Worm (Caenorhabditis elegans): Measurements from ENCODE around the gene nhr-189.

The nhr-189 gene

DNA sequence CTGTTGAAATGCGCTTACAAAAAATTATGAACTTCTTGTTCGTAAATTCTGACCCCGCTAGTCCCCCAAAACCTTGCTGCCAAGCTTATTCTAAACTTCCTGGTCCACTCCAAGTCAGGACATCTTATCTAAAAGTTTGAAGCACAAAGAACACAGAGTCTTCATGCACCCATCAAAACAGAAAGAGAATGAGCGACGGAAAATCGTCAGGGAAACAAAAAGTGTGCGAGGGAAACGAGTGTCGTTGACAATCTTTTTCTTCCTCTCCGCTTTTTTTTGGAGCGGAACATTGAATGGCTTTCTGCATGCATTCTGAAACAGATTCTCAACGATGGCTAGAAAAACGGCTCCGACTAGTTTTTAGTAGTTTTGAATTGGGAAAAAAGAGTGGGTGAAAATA lies 34.9 kb downstream of the nhr-189 start:
- TF ChIP-seq nhr-90 (tag; optimal IDR thresholded peaks at IDR 0.05) (no peak), Y53F4B.3 (GFP tag; IDR thresholded peaks at IDR 0.05) (no peak), zfh-2 (GFP tag; conservative IDR thresholded peaks at IDR 0.05) (no peak), snpc-1.3 (tag; optimal IDR thresholded peaks at IDR 0.05; ENCODE audit: insufficient read depth) (no peak), madf-8 (GFP tag; conservative IDR thresholded peaks at IDR 0.05) (no peak), egl-18 (GFP tag; IDR thresholded peaks at IDR 0.05) (no peak), ets-4 (GFP tag; optimal IDR thresholded peaks at IDR 0.05) (no peak), let-526 (GFP tag; IDR thresholded peaks at IDR 0.05) (no peak), egrh-3 (GFP tag; IDR thresholded peaks at IDR 0.05) (no peak), Y53G8AR.9 (GFP tag; conservative IDR thresholded peaks at IDR 0.05) (no peak), C17E4.6 (GFP tag; IDR thresholded peaks at IDR 0.05) (no peak), ZK185.1 (tag; optimal IDR thresholded peaks at IDR 0.05; ENCODE audit: poor library complexity, severe bottlenecking) (no peak), nfyb-1 (GFP tag; IDR thresholded peaks at IDR 0.05) (no peak), ztf-25 (GFP tag; IDR thresholded peaks at IDR 0.05) (no peak), ztf-28 (GFP tag; IDR thresholded peaks at IDR 0.05) (no peak), repo-1 (tag; optimal IDR thresholded peaks at IDR 0.05) (no peak)

DNA sequence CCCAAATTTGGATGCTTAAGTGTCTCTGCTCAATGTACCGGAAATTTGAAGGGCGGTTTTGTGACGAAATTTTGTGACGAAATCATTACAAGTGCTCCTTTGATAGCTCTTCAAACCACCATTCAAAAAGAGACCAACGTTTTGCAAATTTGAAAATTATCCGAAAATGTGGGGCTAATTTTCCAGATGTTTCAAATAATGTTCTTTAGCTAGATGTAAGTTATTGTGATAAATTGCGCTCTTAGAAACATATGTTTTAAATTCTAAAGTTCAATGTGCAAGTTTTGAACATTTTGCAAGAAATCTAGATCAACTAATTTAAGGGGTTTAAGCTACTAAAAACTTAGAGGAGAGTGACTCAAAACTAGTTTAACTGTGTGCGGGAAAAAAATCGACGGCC lies 39.2 kb downstream of the nhr-189 start:
- TF ChIP-seq ztf-28 (GFP tag; IDR thresholded peaks at IDR 0.05): no peak
- TF ChIP-seq cebp-1 (GFP tag; IDR thresholded peaks at IDR 0.05): no peak
- TF ChIP-seq cebp-1 (tag; optimal IDR thresholded peaks at IDR 0.05): peak; percentile 27

DNA sequence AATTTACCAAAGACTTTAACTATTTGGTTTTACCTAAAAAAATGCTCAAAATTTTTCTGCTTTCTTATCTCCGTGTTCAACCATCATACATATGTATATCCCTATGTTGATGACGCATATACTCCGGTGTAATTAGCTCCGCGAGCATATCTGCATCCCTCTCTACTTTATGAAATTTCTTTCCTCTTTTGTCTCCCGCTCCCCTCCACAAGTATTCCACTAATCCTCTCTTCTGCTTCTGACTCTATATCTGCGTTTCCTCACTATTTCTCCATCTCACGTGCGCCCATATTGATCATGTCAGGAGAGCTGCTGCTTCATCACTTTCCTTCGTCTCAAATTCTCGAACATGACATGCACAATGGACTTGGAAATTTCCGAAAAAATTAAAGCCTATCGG lies 45.1 kb downstream of the nhr-189 start, which contains the start of gene H10D18.1:
TSS of gene H10D18.1 (plus strand) at position 277 of the 400 bp plus-strand sequence.
- TF ChIP-seq rpc-1 (optimal IDR thresholded peaks at IDR 0.05) (no peak), rpc-1 (tag; optimal IDR thresholded peaks at IDR 0.05) (no peak), aptf-3 (GFP tag; IDR thresholded peaks at IDR 0.05) (no peak), madf-8 (GFP tag; conservative IDR thresholded peaks at IDR 0.05) (no peak), D2030.7 (GFP tag; IDR thresholded peaks at IDR 0.05) (no peak), F57A8.1 (GFP tag; optimal IDR thresholded peaks at IDR 0.05) (no peak), B0261.1 (tag; optimal IDR thresholded peaks at IDR 0.05) (no peak), dpff-1 (tag; optimal IDR thresholded peaks at IDR 0.05) (no peak), gei-17 (GFP tag; optimal IDR thresholded peaks at IDR 0.05) (no peak), Y95B8A.8 (GFP tag; IDR thresholded peaks at IDR 0.05) (no peak), hlh-12 (tag; optimal IDR thresholded peaks at IDR 0.05) (no peak), lin-35 (GFP tag; optimal IDR thresholded peaks at IDR 0.05) (no peak), snpc-4 (GFP tag; optimal IDR thresholded peaks at IDR 0.05) (no peak), snpc-4 (tag; optimal IDR thresholded peaks at IDR 0.05) (no peak), ztf-26 (tag; optimal IDR thresholded peaks at IDR 0.05) (no peak), pbrm-1 (GFP tag; IDR thresholded peaks at IDR 0.05) (no peak), let-607 (tag; optimal IDR thresholded peaks at IDR 0.05) (no peak), F52B5.7 (tag; optimal IDR thresholded peaks at IDR 0.05) (no peak)

DNA sequence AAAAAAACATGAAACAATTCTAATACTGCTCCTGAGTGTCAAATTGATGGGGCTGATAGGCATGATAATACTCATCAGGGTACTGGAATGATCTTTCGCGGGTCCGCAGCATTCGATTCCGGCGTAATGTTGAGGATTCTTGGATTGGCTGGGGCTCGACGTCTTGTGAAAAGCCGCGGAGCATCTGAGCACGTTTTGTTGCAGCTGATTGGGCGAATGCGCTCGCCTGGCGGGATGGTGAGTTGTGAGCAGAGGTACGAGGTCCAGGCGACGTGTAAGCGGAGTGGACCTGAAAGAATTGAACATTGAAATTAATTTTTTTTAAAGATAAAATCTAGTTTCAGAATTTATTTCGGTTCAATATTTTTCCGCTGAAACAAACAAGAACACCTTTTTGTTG lies 46.0 kb downstream of the nhr-189 start:
- TF ChIP-seq let-607 (tag; optimal IDR thresholded peaks at IDR 0.05): no peak
- peak; percentile 67 for TF ChIP-seq zfh-2 (GFP tag; conservative IDR thresholded peaks at IDR 0.05)
- TF ChIP-seq F57C9.4 (tag; optimal IDR thresholded peaks at IDR 0.05): no peak
